Worm (Caenorhabditis elegans) whole organism, early embryonic: ENCODE results near the gene ZK1307.2.

Experiments used
- B0310.2 ChIP-seq: sonication (generic microtip); optimal IDR thresholded peaks from 2 replicates; lab custom pipeline; 2016; ENCODE audit warnings: mild to moderate bottlenecking, missing genetic modification characterization, missing compliant biosample characterization
- F13C5.2 ChIP-seq: sonication (generic microtip); optimal IDR thresholded peaks from 2 replicates; lab custom pipeline; 2017; ENCODE audit warnings: mild to moderate bottlenecking, missing genetic modification characterization, inconsistent platforms, missing compliant biosample characterization
- aly-1 ChIP-seq: sonication (generic microtip); optimal IDR thresholded peaks from 2 replicates; lab custom pipeline; 2016; ENCODE audit warnings: missing genetic modification characterization, missing compliant biosample characterization
- ama-1 ChIP-seq: fragments of 150-350 bp; optimal IDR thresholded peaks from 2 replicates; lab custom pipeline; 2014
- ceh-13 ChIP-seq: fragments of 200-800 bp; sonication (Bioruptor generic); optimal IDR thresholded peaks from 2 replicates; lab custom pipeline; 2018; ENCODE audit warnings: mild to moderate bottlenecking, missing genetic modification characterization, missing compliant biosample characterization
- ceh-36 ChIP-seq: sonication (generic microtip); optimal IDR thresholded peaks from 2 replicates; lab custom pipeline; 2016; ENCODE audit warnings: missing genetic modification characterization, inconsistent platforms, missing compliant biosample characterization
- ets-7 ChIP-seq: sonication (generic microtip); optimal IDR thresholded peaks from 2 replicates; lab custom pipeline; 2016; ENCODE audit warnings: missing genotype, missing genetic modification characterization, missing compliant biosample characterization
- flt-1 ChIP-seq: fragments of 200-800 bp; sonication (Bioruptor generic); IDR thresholded peaks from 2 replicates; pipeline ENCODE4 v1.3.6; 2022; ENCODE audit warnings: missing genetic modification characterization, missing compliant biosample characterization
- hmbx-1 ChIP-seq: sonication (generic microtip); optimal IDR thresholded peaks from 2 replicates; lab custom pipeline; 2016; ENCODE audit warnings: mild to moderate bottlenecking, missing genetic modification characterization, missing compliant biosample characterization
- hmg-4 ChIP-seq: fragments of 200-800 bp; sonication (Bioruptor generic); optimal IDR thresholded peaks from 2 replicates; lab custom pipeline; 2018; ENCODE audit warnings: mild to moderate bottlenecking, missing genetic modification characterization, missing compliant biosample characterization
- hnd-1 ChIP-seq: sonication (generic microtip); optimal IDR thresholded peaks from 2 replicates; lab custom pipeline; 2016; ENCODE audit warnings: missing genetic modification characterization, missing compliant biosample characterization
- pes-1 ChIP-seq: fragments of 200-800 bp; sonication (Bioruptor generic); IDR thresholded peaks from 2 replicates; pipeline ENCODE4 v1.3.6; 2022; ENCODE audit warnings: missing genetic modification reagents, missing genetic modification characterization, missing compliant biosample characterization
- scrt-1 ChIP-seq: fragments of 200-800 bp; sonication (Bioruptor generic); IDR thresholded peaks from 2 replicates; pipeline ENCODE4 v1.3.6; 2022; ENCODE audit warnings: missing genetic modification characterization, missing compliant biosample characterization
- sea-1 ChIP-seq: fragments of 200-800 bp; sonication (Bioruptor generic); conservative IDR thresholded peaks from 2 replicates; pipeline ENCODE4 v1.3.6; 2022; ENCODE audit warnings: missing genetic modification characterization, missing compliant biosample characterization
- tbx-11 ChIP-seq: fragments of 200-800 bp; sonication (Bioruptor generic); IDR thresholded peaks from 2 replicates; pipeline ENCODE4 v1.3.6; 2022; ENCODE audit warnings: missing genetic modification characterization, missing compliant biosample characterization
- tbx-37 ChIP-seq: fragments of 200-800 bp; sonication (Bioruptor generic); conservative IDR thresholded peaks from 2 replicates; pipeline ENCODE4 v1.3.6; 2022; ENCODE audit warnings: missing genetic modification reagents, missing genetic modification characterization, missing compliant biosample characterization
- tra-4 ChIP-seq: sonication (generic microtip); optimal IDR thresholded peaks from 2 replicates; lab custom pipeline; 2017; ENCODE audit warnings: missing genetic modification characterization, missing compliant biosample characterization

Gene ZK1307.2

DNA sequence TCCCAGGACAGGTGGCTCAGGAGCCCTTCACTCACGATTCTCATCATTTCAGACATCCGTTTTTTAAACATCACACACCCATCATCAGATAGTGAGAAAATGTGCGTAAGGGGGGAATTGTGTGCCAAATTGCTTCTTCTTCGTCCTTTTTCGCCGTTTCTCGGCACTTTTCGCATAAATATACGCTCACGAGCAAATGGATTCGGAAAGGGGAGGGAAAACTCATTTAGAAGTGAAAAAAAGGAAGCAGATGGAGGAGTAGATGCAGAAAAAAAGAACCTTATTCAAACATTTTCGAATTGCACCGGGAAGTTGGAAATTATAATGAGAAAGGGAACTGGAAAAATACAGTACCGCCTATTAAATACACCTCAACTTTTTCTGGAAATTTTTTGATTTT lies 28.3 kb upstream of the ZK1307.2 start:
- TF ChIP-seq hmbx-1 (tag; lab: Kevin White, UChicago), result no peak
- TF ChIP-seq flt-1 (GFP tag; lab: Robert Waterston, UW), result no peak
- TF ChIP-seq tra-4 (tag; lab: Kevin White, UChicago), result no peak
- TF ChIP-seq ets-7 (tag; lab: Kevin White, UChicago), result no peak
- no peak for TF ChIP-seq ceh-36
- TF ChIP-seq pes-1 (GFP tag; lab: Robert Waterston, UW), result no peak
- TF ChIP-seq hmg-4 (GFP tag; lab: Kevin White, UChicago), result no peak
- TF ChIP-seq hnd-1 (tag; lab: Kevin White, UChicago), result no peak
- TF ChIP-seq tbx-11 (GFP tag; lab: Robert Waterston, UW), result no peak
- TF ChIP-seq F13C5.2, result no peak
- TF ChIP-seq aly-1, result no peak
- no peak for TF ChIP-seq B0310.2
- TF ChIP-seq ama-1 (lab: Kevin White, UChicago), result no peak
- no peak for TF ChIP-seq tbx-37 (GFP tag; lab: Robert Waterston, UW)
- no peak for TF ChIP-seq scrt-1
- no peak for TF ChIP-seq sea-1
- no peak for TF ChIP-seq ceh-13 (GFP tag; lab: Kevin White, UChicago)

DNA sequence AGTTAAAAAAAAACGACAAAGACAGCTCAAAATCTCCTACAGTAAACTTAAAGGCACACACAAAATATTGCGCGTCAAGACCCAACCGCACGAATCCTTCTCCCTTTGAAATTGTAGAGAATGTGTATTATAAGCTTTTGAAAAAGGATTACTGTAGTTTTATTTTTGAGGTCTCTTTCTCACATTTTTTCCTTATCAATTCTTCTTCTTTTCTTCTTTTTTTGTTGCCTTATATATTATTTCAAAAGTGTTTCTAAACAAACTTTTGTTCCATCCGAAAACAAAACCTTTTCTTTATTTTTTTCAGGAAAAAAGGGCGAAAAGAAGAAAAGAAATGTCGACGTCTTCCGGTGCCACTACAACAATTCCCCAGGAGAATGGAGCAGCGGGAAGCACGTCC lies 26.7 kb upstream of the ZK1307.2 start, which contains the start of gene ZK1320.13:
TSS of gene ZK1320.13 (plus strand) at position 301 of the 400 bp plus-strand sequence.
- TF ChIP-seq tra-4 (tag; lab: Kevin White, UChicago), result no peak
- TF ChIP-seq tbx-11 (GFP tag; lab: Robert Waterston, UW), result no peak
- no peak for TF ChIP-seq hnd-1 (tag; lab: Kevin White, UChicago)
- TF ChIP-seq F13C5.2, result no peak
- no peak for TF ChIP-seq ceh-13 (GFP tag; lab: Kevin White, UChicago)
- TF ChIP-seq hmbx-1 (tag; lab: Kevin White, UChicago), result no peak
- no peak for TF ChIP-seq flt-1 (GFP tag; lab: Robert Waterston, UW)
- TF ChIP-seq pes-1 (GFP tag; lab: Robert Waterston, UW), result no peak
- TF ChIP-seq ama-1 (lab: Kevin White, UChicago), result no peak
- no peak for TF ChIP-seq hmg-4 (GFP tag; lab: Kevin White, UChicago)
- no peak for TF ChIP-seq ceh-36
- TF ChIP-seq tbx-37 (GFP tag; lab: Robert Waterston, UW), result no peak
- TF ChIP-seq ets-7 (tag; lab: Kevin White, UChicago), result no peak

DNA sequence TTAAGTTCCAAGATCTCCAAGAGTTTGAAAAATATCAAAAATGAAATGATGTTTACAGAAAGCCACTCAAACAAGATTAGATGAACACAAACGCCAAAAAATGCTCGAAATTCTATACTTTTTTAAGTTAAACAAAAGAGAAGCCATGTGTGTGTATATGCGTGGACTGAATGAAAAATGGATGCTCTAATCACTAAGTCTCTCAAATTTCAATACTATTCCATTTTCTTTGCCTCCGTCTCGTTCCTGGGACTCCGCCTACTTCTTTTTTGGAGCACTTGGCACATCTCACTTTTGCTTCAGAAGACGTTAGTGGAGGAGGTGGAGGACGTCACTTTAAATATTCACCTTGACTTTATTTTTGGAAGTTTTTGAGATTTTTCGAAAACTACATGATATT lies 26.1 kb upstream of the ZK1307.2 start:
- no peak for TF ChIP-seq pes-1 (GFP tag; lab: Robert Waterston, UW)
- no peak for TF ChIP-seq tbx-11 (GFP tag; lab: Robert Waterston, UW)
- TF ChIP-seq ceh-13 (GFP tag; lab: Kevin White, UChicago), result no peak
- no peak for TF ChIP-seq B0310.2
- TF ChIP-seq scrt-1, result no peak
- no peak for TF ChIP-seq hmbx-1 (tag; lab: Kevin White, UChicago)
- no peak for TF ChIP-seq F13C5.2

DNA sequence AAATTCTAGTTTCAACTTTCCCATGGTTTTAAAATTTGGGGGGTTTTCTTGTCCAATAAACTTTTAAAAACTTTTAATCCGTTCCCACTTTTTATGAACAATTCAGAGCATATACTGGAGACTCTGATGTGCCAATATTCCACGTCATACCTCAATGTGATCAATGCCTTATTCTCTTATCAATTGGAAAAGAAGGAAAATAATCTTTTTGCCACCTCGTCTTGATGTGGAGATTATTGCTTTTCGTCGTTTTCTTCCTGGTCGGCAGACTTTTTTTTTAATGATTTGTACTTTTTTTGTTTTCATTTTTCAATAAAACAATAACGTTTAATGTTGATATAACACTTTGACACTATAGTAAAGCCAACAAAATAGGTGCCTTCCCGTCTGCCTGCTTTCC lies 23.7 kb upstream of the ZK1307.2 start:
- TF ChIP-seq ets-7 (tag; lab: Kevin White, UChicago) (no peak), ceh-13 (GFP tag; lab: Kevin White, UChicago) (no peak), pes-1 (GFP tag; lab: Robert Waterston, UW) (no peak), tra-4 (tag; lab: Kevin White, UChicago) (no peak), tbx-11 (GFP tag; lab: Robert Waterston, UW) (no peak), scrt-1 (no peak), F13C5.2 (no peak), hmbx-1 (tag; lab: Kevin White, UChicago) (no peak), sea-1 (no peak), aly-1 (no peak), B0310.2 (no peak)

DNA sequence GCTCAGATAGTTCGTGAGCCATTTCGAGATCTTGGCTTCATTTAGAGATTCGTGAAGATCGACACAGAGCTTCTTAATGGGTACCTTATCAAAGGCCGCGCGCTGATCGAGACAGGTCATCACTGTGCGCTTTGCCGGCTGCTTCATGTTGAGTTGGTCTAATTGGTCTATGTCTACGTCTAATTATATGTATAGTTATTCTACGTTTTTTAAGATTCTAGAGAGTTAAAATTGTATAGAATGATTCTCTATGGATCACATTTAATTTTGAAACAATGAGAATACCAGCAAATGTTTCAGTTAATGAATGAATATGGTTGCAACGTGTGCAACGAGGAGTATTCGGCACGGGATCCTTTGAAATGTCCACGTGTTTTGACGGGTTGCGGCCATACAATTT lies 20.9 kb upstream of the ZK1307.2 start, which contains the start of gene arc-1:
TSS of gene arc-1 (plus strand) at position 301 of the 400 bp plus-strand sequence.
- TF ChIP-seq flt-1 (GFP tag; lab: Robert Waterston, UW), result no peak
- no peak for TF ChIP-seq tbx-37 (GFP tag; lab: Robert Waterston, UW)

DNA sequence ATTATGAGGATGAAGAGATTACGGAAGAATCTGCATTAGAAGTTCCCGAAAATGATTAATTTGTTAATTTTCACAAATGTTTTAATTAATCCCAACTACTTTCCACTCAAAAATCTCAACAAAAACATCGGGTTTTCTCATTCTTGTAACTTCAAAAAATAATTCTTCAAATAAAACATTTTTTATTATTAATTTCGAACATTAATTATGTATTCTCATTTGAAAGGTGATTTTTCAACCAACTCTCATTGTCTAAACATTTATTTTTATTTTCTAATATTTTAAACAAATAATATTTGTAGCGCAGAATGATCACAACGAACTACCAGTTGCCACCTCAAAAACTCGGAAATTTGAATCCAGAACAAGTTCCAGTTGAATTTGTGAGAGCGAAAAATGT lies 17.6 kb upstream of the ZK1307.2 start, which contains the start of gene ZK1320.7:
TSS of gene ZK1320.7 (plus strand) at position 301 of the 400 bp plus-strand sequence.
- TF ChIP-seq tbx-11 (GFP tag; lab: Robert Waterston, UW) (no peak), hnd-1 (tag; lab: Kevin White, UChicago) (no peak), sea-1 (no peak), hmbx-1 (tag; lab: Kevin White, UChicago) (no peak), B0310.2 (no peak), hmg-4 (GFP tag; lab: Kevin White, UChicago) (no peak), F13C5.2 (no peak), flt-1 (GFP tag; lab: Robert Waterston, UW) (no peak), ama-1 (lab: Kevin White, UChicago) (no peak), tbx-37 (GFP tag; lab: Robert Waterston, UW) (no peak), tra-4 (tag; lab: Kevin White, UChicago) (no peak), ceh-13 (GFP tag; lab: Kevin White, UChicago) (no peak), pes-1 (GFP tag; lab: Robert Waterston, UW) (no peak), aly-1 (no peak), ets-7 (tag; lab: Kevin White, UChicago) (no peak), scrt-1 (no peak), ceh-36 (no peak)

DNA sequence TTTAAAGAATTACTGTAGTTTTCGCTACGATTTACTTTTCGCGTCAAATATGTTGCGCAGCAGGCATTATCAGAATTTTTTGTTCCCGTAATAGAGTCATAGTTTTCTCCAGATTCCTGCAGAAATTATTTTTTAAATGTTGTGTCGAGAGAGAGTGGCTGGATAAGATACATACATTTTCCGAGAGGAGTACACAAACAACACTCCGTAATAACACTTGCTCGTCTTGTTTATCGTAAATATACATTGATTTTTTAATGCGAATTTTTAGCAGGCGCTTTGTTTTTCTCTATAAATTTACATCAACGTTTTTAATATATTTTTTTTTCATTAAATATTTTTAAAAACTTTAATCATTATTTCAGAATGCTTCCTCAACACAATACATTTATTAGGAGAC lies 15.2 kb upstream of the ZK1307.2 start, which contains the start of gene taf-8:
TSS of gene taf-8 (plus strand) at position 360 of the 400 bp plus-strand sequence.
- no peak for TF ChIP-seq tbx-37 (GFP tag; lab: Robert Waterston, UW)
- TF ChIP-seq F13C5.2, result peak; percentile 7

DNA sequence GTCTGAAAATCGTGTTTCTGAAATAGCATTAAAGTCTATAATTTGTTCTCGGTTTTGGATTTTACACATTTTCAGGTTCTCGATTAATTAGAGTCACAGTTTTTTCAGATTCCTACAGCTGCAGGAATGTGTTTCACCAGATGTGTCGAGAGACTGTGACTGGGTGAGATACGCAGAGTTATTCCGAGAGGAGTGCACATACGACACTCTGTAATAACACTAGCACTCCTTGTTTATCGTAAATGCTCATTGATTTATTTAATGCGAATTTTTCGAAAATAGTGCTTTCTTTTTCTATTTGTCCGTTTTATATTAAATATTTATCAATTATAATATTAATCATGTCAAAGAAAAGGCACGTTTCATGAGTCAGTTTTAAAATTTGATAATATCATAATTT lies 13.6 kb upstream of the ZK1307.2 start, which contains the start of gene ZK1320.11:
TSS of gene ZK1320.11 (plus strand) at position 243 of the 400 bp plus-strand sequence.
- TF ChIP-seq ama-1 (lab: Kevin White, UChicago) (no peak), hmbx-1 (tag; lab: Kevin White, UChicago) (no peak), ceh-13 (GFP tag; lab: Kevin White, UChicago) (no peak), ets-7 (tag; lab: Kevin White, UChicago) (no peak), flt-1 (GFP tag; lab: Robert Waterston, UW) (no peak), tbx-11 (GFP tag; lab: Robert Waterston, UW) (no peak), ceh-36 (no peak), aly-1 (no peak), sea-1 (no peak), tra-4 (tag; lab: Kevin White, UChicago) (no peak), F13C5.2 (no peak), scrt-1 (no peak), B0310.2 (no peak), pes-1 (GFP tag; lab: Robert Waterston, UW) (no peak)
